Fruit fly (Drosophila melanogaster) whole organism, larva: ENCODE results near the gene CG8927.

Experiments used
- noc ChIP-seq: fragments of 200-800 bp; sonication (Bioruptor generic); optimal IDR thresholded peaks from 3 replicates; lab custom pipeline; 2019; ENCODE audit warnings: missing biosample characterization, mild to moderate bottlenecking, missing genetic modification characterization, moderate library complexity

The CG8927 gene

dm6 chr3R:16208924-16209713 lies 28.3 kb downstream of the CG8927 start:
- peak; percentile 36 for TF ChIP-seq noc (tag; lab: Kevin White, UChicago)

dm6 chr3R:16209714-16210553 lies 29.1 kb downstream of the CG8927 start:
- TF ChIP-seq noc (tag; lab: Kevin White, UChicago), result no peak

dm6 chr3R:16210808-16211578 lies 30.2 kb downstream of the CG8927 start:
- TF ChIP-seq noc (tag; lab: Kevin White, UChicago), result no peak

dm6 chr3R:16211883-16212540 lies 31.2 kb downstream of the CG8927 start:
- TF ChIP-seq noc (tag; lab: Kevin White, UChicago), result no peak

dm6 chr3R:16212859-16213708 lies 32.3 kb downstream of the CG8927 start:
- TF ChIP-seq noc (tag; lab: Kevin White, UChicago), result no peak

dm6 chr3R:16213792-16214473 lies 33.1 kb downstream of the CG8927 start:
- TF ChIP-seq noc (tag; lab: Kevin White, UChicago), result no peak

- no peak for TF ChIP-seq noc (tag; lab: Kevin White, UChicago)
Measured at dm6 chr3R:16214474-16215318, 33.9 kb downstream of the CG8927 start.

- TF ChIP-seq noc (tag; lab: Kevin White, UChicago), result no peak
Measured at dm6 chr3R:16215319-16215701, 34.5 kb downstream of the CG8927 start.

- TF ChIP-seq noc (tag; lab: Kevin White, UChicago), result no peak
Measured at dm6 chr3R:16217368-16217767, 36.5 kb downstream of the CG8927 start.

- no peak for TF ChIP-seq noc (tag; lab: Kevin White, UChicago)
Measured at dm6 chr3R:16218251-16219030, 37.6 kb downstream of the CG8927 start.

- TF ChIP-seq noc (tag; lab: Kevin White, UChicago), result no peak
Measured at dm6 chr3R:16220050-16220670, 39.3 kb downstream of the CG8927 start.

- no peak for TF ChIP-seq noc (tag; lab: Kevin White, UChicago)
Measured at dm6 chr3R:16220854-16221253, 40.0 kb downstream of the CG8927 start.
